Worm (Caenorhabditis elegans) whole organism, mixed stage, embryonic: ENCODE results near the gene gnrr-6.

Experiments
- elt-1 ChIP-seq: sonication (generic microtip); optimal IDR thresholded peaks from 2 replicates; lab custom pipeline; 2017; ENCODE audit warnings: missing genetic modification characterization, mild to moderate bottlenecking, missing compliant biosample characterization, antibody characterized with exemption, moderate library complexity, borderline replicate concordance; ENCODE audit not compliant: insufficient read depth
- flh-1 ChIP-seq: fragments of 200-800 bp; sonication (Bioruptor generic); optimal IDR thresholded peaks from 2 replicates; lab custom pipeline; 2018; ENCODE audit warnings: mild to moderate bottlenecking, missing genetic modification characterization, moderate library complexity, missing compliant biosample characterization
- lin-13 ChIP-seq: fragments of 150-350 bp; optimal IDR thresholded peaks from 2 replicates; lab custom pipeline; 2014; ENCODE audit warnings: missing biosample characterization, missing genetic modification characterization
- lsy-2 ChIP-seq: fragments of 150-350 bp; optimal IDR thresholded peaks from 2 replicates; lab custom pipeline; 2014; ENCODE audit warnings: missing biosample characterization, missing genetic modification characterization
- pha-4 ChIP-seq: fragments of 150-350 bp; optimal IDR thresholded peaks from 2 replicates; lab custom pipeline; 2018; ENCODE audit warnings: missing biosample characterization, missing genetic modification reagents, missing genetic modification characterization
- unc-39 ChIP-seq: fragments of 150-350 bp; optimal IDR thresholded peaks from 2 replicates; lab custom pipeline; 2014; ENCODE audit warnings: missing biosample characterization, missing genetic modification characterization
- unc-62 ChIP-seq: fragments of 150-350 bp; optimal IDR thresholded peaks from 2 replicates; lab custom pipeline; 2014; ENCODE audit warnings: missing biosample characterization, missing genetic modification reagents, missing genetic modification characterization
- ztf-11 ChIP-seq: fragments of 150-350 bp; optimal IDR thresholded peaks from 2 replicates; lab custom pipeline; 2014; ENCODE audit warnings: missing biosample characterization, missing genetic modification characterization

DNA sequence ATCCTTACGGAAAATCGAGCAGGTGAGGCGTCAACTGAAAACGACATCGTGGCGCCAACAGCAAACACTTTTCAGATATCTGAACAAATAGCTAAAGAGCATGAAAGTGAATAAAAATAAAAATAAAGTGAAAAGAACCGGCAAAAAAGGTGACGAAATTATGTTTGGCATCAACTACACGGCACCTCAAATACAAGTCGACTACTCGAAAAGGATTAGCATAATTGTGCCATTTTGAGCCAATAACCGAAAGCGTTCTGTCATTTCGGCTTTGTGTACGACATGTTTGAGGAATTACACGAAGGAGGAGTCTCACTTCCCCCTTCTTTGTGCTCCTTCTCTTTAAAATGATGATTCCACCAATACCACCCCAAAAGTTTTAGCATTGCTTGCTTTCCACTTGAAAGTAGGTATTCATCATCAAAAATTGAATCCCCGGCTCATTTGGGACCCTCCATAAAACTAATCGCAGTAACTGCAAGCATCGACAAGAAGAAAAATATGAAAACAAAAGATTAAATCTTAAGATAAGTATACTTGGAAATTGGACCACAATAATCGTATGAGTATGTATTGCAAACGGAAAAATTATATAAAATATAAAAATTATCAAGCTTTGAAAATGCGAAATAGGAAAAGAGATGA is 43.8 kb upstream of the gnrr-6 start:
- no peak for TF ChIP-seq flh-1 (GFP tag; lab: Kevin White, UChicago)
- TF ChIP-seq unc-62 (GFP tag; lab: Kevin White, UChicago) = no peak
- no peak for TF ChIP-seq unc-39 (tag; lab: Kevin White, UChicago)
- no peak for TF ChIP-seq lsy-2 (tag; lab: Kevin White, UChicago)
- no peak for TF ChIP-seq lin-13 (tag; lab: Kevin White, UChicago)
- TF ChIP-seq elt-1 = no peak
- TF ChIP-seq ztf-11 = no peak
- no peak for TF ChIP-seq pha-4
